Worm (Caenorhabditis elegans) whole organism, young adult: ENCODE data around the gene eol-1.

ENCODE experiments used
- F10E7.11 ChIP-seq: sonication (generic microtip); optimal IDR thresholded peaks from 2 replicates; lab custom pipeline; 2017; ENCODE audit warnings: mild to moderate bottlenecking, missing genetic modification characterization, moderate library complexity, missing compliant biosample characterization
- F37B4.10 ChIP-seq: fragments of 200-800 bp; sonication (Bioruptor generic); IDR thresholded peaks from 2 replicates; pipeline ENCODE4 v1.3.6; 2022; ENCODE audit warnings: missing genetic modification characterization, missing compliant biosample characterization
- F49E8.2 ChIP-seq: sonication (generic microtip); optimal IDR thresholded peaks from 3 replicates; lab custom pipeline; 2017; ENCODE audit warnings: missing genetic modification characterization, mild to moderate bottlenecking, missing compliant biosample characterization, antibody characterized with exemption, moderate library complexity; ENCODE audit not compliant: insufficient read depth
- T07F8.4 ChIP-seq: sonication (generic microtip); optimal IDR thresholded peaks from 2 replicates; lab custom pipeline; 2016; ENCODE audit warnings: mild to moderate bottlenecking, missing genetic modification characterization, moderate library complexity, missing compliant biosample characterization
- ZK185.1 ChIP-seq: sonication (generic microtip); optimal IDR thresholded peaks from 2 replicates; lab custom pipeline; 2016; ENCODE audit warnings: mild to moderate bottlenecking, missing genetic modification characterization, missing compliant biosample characterization; ENCODE audit not compliant: poor library complexity, severe bottlenecking
- aptf-2 ChIP-seq: fragments of 200-800 bp; sonication (Bioruptor generic); conservative IDR thresholded peaks from 2 replicates; pipeline ENCODE4 v1.3.6; 2022; ENCODE audit warnings: missing genetic modification reagents, missing genetic modification characterization, missing compliant biosample characterization
- atf-7 ChIP-seq: sonication (generic microtip); optimal IDR thresholded peaks from 2 replicates; lab custom pipeline; 2017; ENCODE audit warnings: mild to moderate bottlenecking, missing genetic modification characterization, missing compliant biosample characterization
- attf-3 ChIP-seq: fragments of 200-800 bp; sonication (Bioruptor generic); conservative IDR thresholded peaks from 2 replicates; pipeline ENCODE4 v1.3.6; 2022; ENCODE audit warnings: missing genetic modification reagents, missing genetic modification characterization, missing compliant biosample characterization
- ceh-40 ChIP-seq: fragments of 200-800 bp; sonication (Bioruptor generic); IDR thresholded peaks from 2 replicates; pipeline ENCODE4 v1.3.6; 2022; ENCODE audit warnings: missing genetic modification characterization, missing compliant biosample characterization
- die-1 ChIP-seq: sonication (generic microtip); optimal IDR thresholded peaks from 2 replicates; lab custom pipeline; 2016; ENCODE audit warnings: missing genotype, mild to moderate bottlenecking, missing genetic modification characterization, missing compliant biosample characterization
- egl-18 ChIP-seq: fragments of 200-800 bp; sonication (Bioruptor generic); IDR thresholded peaks from 2 replicates; pipeline ENCODE4 v1.3.6; 2022; ENCODE audit warnings: missing genetic modification reagents, missing genetic modification characterization, missing compliant biosample characterization
- egrh-3 ChIP-seq: fragments of 200-800 bp; sonication (Bioruptor generic); IDR thresholded peaks from 2 replicates; pipeline ENCODE4 v1.3.6; 2022; ENCODE audit warnings: missing genetic modification reagents, missing genetic modification characterization, missing compliant biosample characterization
- hlh-12 ChIP-seq: sonication (generic microtip); optimal IDR thresholded peaks from 2 replicates; lab custom pipeline; 2016; ENCODE audit warnings: missing genetic modification characterization, missing compliant biosample characterization
- hlh-26 ChIP-seq: fragments of 200-800 bp; sonication (Bioruptor generic); conservative IDR thresholded peaks from 2 replicates; pipeline ENCODE4 v1.3.6; 2022; ENCODE audit warnings: missing genetic modification reagents, missing genetic modification characterization, missing compliant biosample characterization
- hmg-20 ChIP-seq: fragments of 200-800 bp; sonication (Bioruptor generic); IDR thresholded peaks from 2 replicates; pipeline ENCODE4 v1.3.6; 2022; ENCODE audit warnings: missing genetic modification reagents, missing genetic modification characterization, missing compliant biosample characterization
- hsf-1 ChIP-seq: fragments of 200-800 bp; sonication (Bioruptor generic); IDR thresholded peaks from 2 replicates; pipeline ENCODE4 v1.3.6; 2022; ENCODE audit warnings: missing genetic modification reagents, missing genetic modification characterization, missing compliant biosample characterization
- lin-26 ChIP-seq: fragments of 200-800 bp; sonication (Bioruptor generic); IDR thresholded peaks from 2 replicates; pipeline ENCODE4 v1.3.6; 2022; ENCODE audit warnings: missing genetic modification reagents, missing genetic modification characterization, missing compliant biosample characterization
- lsl-1 ChIP-seq: fragments of 200-800 bp; sonication (Bioruptor generic); optimal IDR thresholded peaks from 2 replicates; lab custom pipeline; 2018; ENCODE audit warnings: mild to moderate bottlenecking, missing genetic modification characterization, moderate library complexity, missing compliant biosample characterization
- madf-8 ChIP-seq: fragments of 200-800 bp; sonication (Bioruptor generic); conservative IDR thresholded peaks from 2 replicates; pipeline ENCODE4 v1.3.6; 2022; ENCODE audit warnings: missing genetic modification reagents, missing genetic modification characterization, missing compliant biosample characterization
- nhr-80 ChIP-seq: sonication (generic microtip); optimal IDR thresholded peaks from 2 replicates; lab custom pipeline; 2016; ENCODE audit warnings: missing genetic modification characterization, missing compliant biosample characterization
- pbrm-1 ChIP-seq: fragments of 200-800 bp; sonication (Bioruptor generic); IDR thresholded peaks from 2 replicates; pipeline ENCODE4 v1.3.6; 2022; ENCODE audit warnings: missing genetic modification reagents, missing genetic modification characterization, missing compliant biosample characterization
- pha-4 ChIP-seq: fragments of 150-350 bp; sonication (generic microtip); optimal IDR thresholded peaks from 2 replicates; lab custom pipeline; 2014; ENCODE audit warnings: missing biosample characterization, missing genetic modification reagents, missing genetic modification characterization
- repo-1 ChIP-seq: sonication (generic microtip); optimal IDR thresholded peaks from 2 replicates; lab custom pipeline; 2017; ENCODE audit warnings: mild to moderate bottlenecking, missing genetic modification characterization, missing compliant biosample characterization
- rpc-1 ChIP-seq, 2 experiments: fragments of 150-350 bp in 1 of 2; sonication (generic microtip) in 1 of 2; optimal IDR thresholded peaks; 2 replicates each; lab custom pipeline; 2014 to 2018; ENCODE audit warnings: missing biosample characterization in 1 of 2, missing genetic modification characterization in 1 of 2, missing genetic modification reagents in 1 of 2, missing genotype in 1 of 2
- sdz-38 ChIP-seq: sonication (generic microtip); optimal IDR thresholded peaks from 2 replicates; lab custom pipeline; 2016; ENCODE audit warnings: missing genotype, missing genetic modification characterization, missing compliant biosample characterization
- snpc-1.3 ChIP-seq: sonication (generic microtip); optimal IDR thresholded peaks from 2 replicates; lab custom pipeline; 2017; ENCODE audit warnings: missing genetic modification characterization, mild to moderate bottlenecking, missing compliant biosample characterization, antibody characterized with exemption, moderate library complexity, missing genotype, missing genetic modification reagents; ENCODE audit not compliant: insufficient read depth
- snpc-3.4 ChIP-seq: sonication (generic microtip); optimal IDR thresholded peaks from 2 replicates; lab custom pipeline; 2017; ENCODE audit warnings: missing genetic modification characterization, mild to moderate bottlenecking, missing compliant biosample characterization, antibody characterized with exemption, moderate library complexity, missing genotype, missing genetic modification reagents
- unc-62 ChIP-seq: fragments of 150-350 bp; optimal IDR thresholded peaks from 2 replicates; lab custom pipeline; 2014; ENCODE audit warnings: missing biosample characterization, missing genetic modification reagents, missing genetic modification characterization
- ztf-22 ChIP-seq: fragments of 200-800 bp; sonication (Bioruptor generic); optimal IDR thresholded peaks from 2 replicates; lab custom pipeline; 2018; ENCODE audit warnings: mild to moderate bottlenecking, missing genetic modification characterization, moderate library complexity, missing compliant biosample characterization
- ztf-28 ChIP-seq: fragments of 200-800 bp; sonication (Bioruptor generic); IDR thresholded peaks from 2 replicates; pipeline ENCODE4 v1.3.6; 2022; ENCODE audit warnings: missing genetic modification reagents, missing genetic modification characterization, missing compliant biosample characterization
- ztf-6 ChIP-seq: fragments of 200-800 bp; sonication (Bioruptor generic); IDR thresholded peaks from 2 replicates; pipeline ENCODE4 v1.3.6; 2022; ENCODE audit warnings: missing genetic modification reagents, missing genetic modification characterization, missing compliant biosample characterization

eol-1 gene

DNA sequence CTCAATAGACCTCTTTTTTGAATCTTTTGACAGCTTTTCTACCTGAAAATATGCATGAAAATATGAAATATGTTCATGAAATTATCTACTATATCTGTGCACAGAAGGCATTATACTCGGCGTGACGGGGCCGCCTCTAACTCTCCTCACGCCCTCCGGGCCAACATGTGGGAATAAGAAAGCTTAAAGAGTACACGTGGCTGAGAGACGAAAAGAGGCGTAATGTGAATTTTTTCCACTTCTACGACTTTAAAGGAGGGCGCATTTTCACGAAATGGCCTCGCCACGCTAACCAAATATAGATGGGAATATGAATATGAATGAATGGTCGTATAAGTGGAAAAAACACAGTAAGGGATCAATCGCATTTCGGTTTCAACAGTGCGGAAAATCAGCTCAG lies 23.0 kb downstream of the eol-1 start:
- TF ChIP-seq F37B4.10 (no peak), madf-8 (no peak), lsl-1 (GFP tag; lab: Kevin White, UChicago) (no peak), ztf-6 (no peak)

DNA sequence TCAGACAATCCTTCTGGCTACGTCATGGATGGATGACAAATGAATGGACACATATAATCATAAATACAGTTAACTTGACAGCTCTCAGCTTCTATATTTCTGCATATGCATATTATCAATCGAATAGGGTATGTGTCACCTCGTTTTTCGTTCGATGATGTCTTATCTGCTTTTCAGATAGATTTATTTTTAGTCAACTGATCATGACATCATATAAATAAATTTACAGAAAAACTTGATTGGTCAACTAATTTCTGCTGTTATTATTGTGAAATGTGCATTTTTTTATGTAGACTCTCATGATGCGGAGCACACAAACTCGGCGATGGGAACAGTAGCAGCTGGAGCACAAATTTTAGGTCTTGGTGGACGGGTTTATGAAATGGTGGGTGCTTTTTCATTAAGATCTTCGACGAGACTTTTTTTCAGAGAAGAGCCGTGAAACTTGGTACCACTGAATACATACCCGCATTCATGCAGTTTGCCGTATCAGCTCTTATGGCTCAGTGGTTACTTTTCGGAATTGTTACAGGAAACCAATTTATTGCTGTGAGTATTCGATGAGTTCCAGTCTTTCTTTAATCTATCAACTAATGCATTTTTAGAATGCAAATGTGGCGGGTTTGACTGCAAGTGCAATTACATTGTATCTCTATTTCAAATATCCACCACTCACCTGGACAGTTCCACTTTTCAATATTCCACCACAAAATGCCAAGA lies 25.2 kb downstream of the eol-1 start:
- no peak for TF ChIP-seq pha-4 (tag; lab: Kevin White, UChicago)
- peak; percentile 63 for TF ChIP-seq unc-62
- TF ChIP-seq die-1 = no peak
- no peak for TF ChIP-seq atf-7 (tag; lab: Kevin White, UChicago)

DNA sequence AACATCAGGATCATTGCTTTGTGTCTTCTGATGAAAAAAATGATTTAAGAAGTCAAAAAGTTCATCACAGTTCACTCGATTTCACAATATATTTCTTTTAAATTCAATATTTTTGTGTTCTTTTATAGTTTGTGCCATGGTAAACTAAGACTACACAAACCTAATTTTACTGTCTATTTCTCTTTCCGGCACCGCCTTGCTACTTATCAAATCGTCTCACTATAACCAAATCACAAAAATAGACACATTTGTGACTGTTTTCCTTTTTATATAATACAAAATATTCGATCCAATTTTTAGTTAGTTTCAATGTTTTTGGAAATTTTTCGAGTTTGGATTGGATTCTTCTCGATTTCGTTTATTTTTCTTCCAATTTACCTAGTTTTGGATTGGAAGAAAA lies 26.7 kb downstream of the eol-1 start, which contains the start of gene swt-6:
swt-6 (plus strand) TSS at position 301 of the 400 bp plus-strand sequence.
- TF ChIP-seq egl-18 (GFP tag; lab: Robert Waterston, UW) (no peak), F10E7.11 (tag; lab: Kevin White, UChicago) (no peak), pbrm-1 (GFP tag; lab: Robert Waterston, UW) (no peak), aptf-2 (GFP tag; lab: Robert Waterston, UW) (no peak), ZK185.1 (tag; lab: Kevin White, UChicago) (no peak), repo-1 (tag; lab: Kevin White, UChicago) (no peak), egrh-3 (GFP tag; lab: Robert Waterston, UW) (no peak), ceh-40 (GFP tag; lab: Robert Waterston, UW) (no peak), T07F8.4 (tag; lab: Kevin White, UChicago) (no peak), F49E8.2 (tag; lab: Kevin White, UChicago) (no peak), attf-3 (GFP tag; lab: Robert Waterston, UW) (no peak)

DNA sequence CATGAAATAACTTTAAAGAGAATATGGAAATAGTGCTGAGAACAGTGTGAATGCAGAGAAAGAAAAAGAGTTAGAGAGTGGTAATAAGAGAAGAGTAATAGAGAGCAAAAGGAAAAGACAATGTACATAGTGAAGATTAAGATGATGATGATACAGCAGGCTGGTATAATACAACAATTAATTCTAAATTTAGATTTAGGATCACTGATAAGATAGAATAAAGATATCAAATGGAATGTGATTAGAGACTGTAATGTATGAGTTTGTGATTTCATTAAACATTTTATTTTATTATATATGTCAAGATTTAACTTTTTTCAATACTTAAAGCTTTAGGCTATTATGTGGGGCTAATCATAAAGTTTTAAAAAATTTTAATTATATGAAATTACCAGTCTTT lies 27.5 kb downstream of the eol-1 start, which contains the start of gene R10D12.8:
R10D12.8 (minus strand) TSS at position 101 of the 400 bp plus-strand sequence.
- TF ChIP-seq hlh-12 (tag; lab: Kevin White, UChicago) (no peak), ztf-22 (GFP tag; lab: Kevin White, UChicago) (no peak), attf-3 (GFP tag; lab: Robert Waterston, UW) (no peak), repo-1 (tag; lab: Kevin White, UChicago) (no peak), pbrm-1 (GFP tag; lab: Robert Waterston, UW) (no peak), hlh-26 (GFP tag; lab: Robert Waterston, UW) (no peak), hsf-1 (GFP tag; lab: Robert Waterston, UW) (no peak), snpc-1.3 (no peak), ztf-28 (GFP tag; lab: Robert Waterston, UW) (no peak), sdz-38 (no peak), rpc-1 (optimal IDR thresholded peaks at IDR 0.05; lab: Kevin White, UChicago) (no peak), rpc-1 (tag; optimal IDR thresholded peaks at IDR 0.05; lab: Kevin White, UChicago) (no peak), hmg-20 (GFP tag; lab: Robert Waterston, UW) (no peak), nhr-80 (tag; lab: Kevin White, UChicago) (no peak)

DNA sequence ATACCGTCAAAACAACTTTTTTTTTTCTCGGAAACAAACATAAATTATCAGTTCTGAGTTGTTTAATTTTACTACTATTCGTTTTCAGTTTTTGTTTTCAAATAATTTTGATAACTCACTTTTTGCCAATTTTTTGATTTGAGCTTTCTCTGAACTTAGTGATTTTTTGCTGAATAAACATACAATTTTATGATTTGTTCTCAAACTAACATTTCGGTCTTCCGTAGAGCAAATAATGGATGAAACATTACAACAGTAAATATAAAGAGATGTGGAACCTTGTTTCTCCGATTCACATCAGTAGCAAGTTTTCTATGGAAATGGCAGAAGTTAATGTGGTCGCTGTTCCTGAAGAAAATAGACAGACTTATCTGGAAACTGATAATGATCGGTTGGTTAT lies 31.0 kb downstream of the eol-1 start, which contains the start of gene R10D12.7:
R10D12.7 (plus strand) TSS at position 301 of the 400 bp plus-strand sequence.
- TF ChIP-seq snpc-3.4 (tag; lab: Kevin White, UChicago) (no peak), lin-26 (GFP tag; lab: Robert Waterston, UW) (no peak)
